Worm (Caenorhabditis elegans) whole organism, L4 larva: Measurements from ENCODE around the gene C10C5.5.

ENCODE experiments used
- D1046.2 ChIP-seq: fragments of 200-800 bp; sonication (Bioruptor generic); IDR thresholded peaks from 2 replicates; pipeline ENCODE4 v1.3.6; 2022; ENCODE audit warnings: missing genetic modification characterization, missing compliant biosample characterization
- F49E8.2 ChIP-seq: sonication (generic microtip); optimal IDR thresholded peaks from 2 replicates; lab custom pipeline; 2016; ENCODE audit warnings: missing compliant biosample characterization, mild to moderate bottlenecking, missing genetic modification characterization, borderline replicate concordance
- Y105C5A.15 ChIP-seq: fragments of 200-800 bp; sonication (Bioruptor generic); IDR thresholded peaks from 2 replicates; pipeline ENCODE4 v1.3.6; 2022; ENCODE audit warnings: missing genetic modification characterization, missing compliant biosample characterization
- ZK337.2 ChIP-seq: fragments of 200-800 bp; sonication (Bioruptor generic); IDR thresholded peaks from 2 replicates; pipeline ENCODE4 v1.3.6; 2022; ENCODE audit warnings: missing genetic modification reagents, missing genetic modification characterization, missing compliant biosample characterization
- ceh-28 ChIP-seq: fragments of 150-350 bp; optimal IDR thresholded peaks from 2 replicates; lab custom pipeline; 2014; ENCODE audit warnings: missing biosample characterization, missing genetic modification reagents, missing genetic modification characterization
- ceh-44 ChIP-seq: fragments of 200-800 bp; sonication (Bioruptor generic); IDR thresholded peaks from 2 replicates; pipeline ENCODE4 v1.3.6; 2022; ENCODE audit warnings: missing genetic modification reagents, missing genetic modification characterization, missing compliant biosample characterization
- ces-1 ChIP-seq: fragments of 150-350 bp; sonication (generic microtip); optimal IDR thresholded peaks from 4 replicates; lab custom pipeline; 2014; ENCODE audit warnings: missing biosample characterization, missing genetic modification reagents, missing genetic modification characterization
- daf-12 ChIP-seq: fragments of 150-350 bp; optimal IDR thresholded peaks from 2 replicates; lab custom pipeline; 2014; ENCODE audit warnings: missing biosample characterization, missing genetic modification reagents, missing genetic modification characterization
- daf-16 ChIP-seq, 3 experiments: sonication (generic microtip); optimal IDR thresholded peaks; 2 replicates each; lab custom pipeline; 2016 to 2017; ENCODE audit warnings: missing genetic modification characterization in 3 of 3, missing genetic modification reagents in 3 of 3, mild to moderate bottlenecking in 2 of 3, missing compliant biosample characterization in 2 of 3, missing biosample characterization in 1 of 3, moderate library complexity in 1 of 3
- daf-8 ChIP-seq: fragments of 200-800 bp; sonication (Bioruptor generic); IDR thresholded peaks from 2 replicates; pipeline ENCODE4 v1.3.6; 2022; ENCODE audit warnings: missing genetic modification characterization, missing compliant biosample characterization
- dmd-8 ChIP-seq: fragments of 200-800 bp; sonication (Bioruptor generic); IDR thresholded peaks from 2 replicates; pipeline ENCODE4 v1.3.6; 2022; ENCODE audit warnings: missing genetic modification characterization, missing compliant biosample characterization
- dmd-9 ChIP-seq: fragments of 200-800 bp; sonication (Bioruptor generic); IDR thresholded peaks from 2 replicates; pipeline ENCODE4 v1.3.6; 2022; ENCODE audit warnings: missing genetic modification reagents, missing genetic modification characterization, missing compliant biosample characterization
- dpl-1 ChIP-seq: fragments of 150-350 bp; optimal IDR thresholded peaks from 2 replicates; lab custom pipeline; 2014; ENCODE audit warnings: missing biosample characterization, missing genetic modification reagents, missing genetic modification characterization
- fos-1 ChIP-seq: fragments of 150-350 bp; optimal IDR thresholded peaks from 2 replicates; lab custom pipeline; 2014; ENCODE audit warnings: missing biosample characterization, missing genetic modification characterization
- gei-8 ChIP-seq: fragments of 200-800 bp; sonication (Bioruptor generic); optimal IDR thresholded peaks from 2 replicates; lab custom pipeline; 2018; ENCODE audit warnings: mild to moderate bottlenecking, missing genetic modification characterization, missing compliant biosample characterization
- hlh-30 ChIP-seq: sonication (generic microtip); optimal IDR thresholded peaks from 2 replicates; lab custom pipeline; 2017; ENCODE audit warnings: antibody characterized with exemption, mild to moderate bottlenecking, missing genetic modification characterization, missing compliant biosample characterization; ENCODE audit not compliant: insufficient read depth
- hmg-1.1 ChIP-seq: fragments of 200-800 bp; sonication (Bioruptor generic); IDR thresholded peaks from 2 replicates; pipeline ENCODE4 v1.3.6; 2022; ENCODE audit warnings: missing genetic modification reagents, missing genetic modification characterization, missing compliant biosample characterization
- lir-3 ChIP-seq: sonication (generic microtip); optimal IDR thresholded peaks from 2 replicates; lab custom pipeline; 2016; ENCODE audit warnings: mild to moderate bottlenecking, missing genetic modification characterization, missing compliant biosample characterization
- madf-5 ChIP-seq, 2 experiments: fragments of 200-800 bp; sonication (Bioruptor generic); IDR thresholded peaks; 2 replicates each; pipeline ENCODE4 v1.3.6; 2022; ENCODE audit warnings: missing compliant biosample characterization in 2 of 2, missing genetic modification characterization in 2 of 2
- mes-2 ChIP-seq: sonication (generic microtip); optimal IDR thresholded peaks from 2 replicates; lab custom pipeline; 2016; ENCODE audit warnings: missing genotype, mild to moderate bottlenecking, missing genetic modification characterization, missing compliant biosample characterization; ENCODE audit not compliant: poor library complexity, severe bottlenecking
- nhr-237 ChIP-seq: sonication (generic microtip); optimal IDR thresholded peaks from 2 replicates; lab custom pipeline; 2017; ENCODE audit warnings: missing biosample characterization, missing genetic modification characterization
- nhr-25 ChIP-seq: sonication (generic microtip); optimal IDR thresholded peaks from 2 replicates; lab custom pipeline; 2017; ENCODE audit warnings: missing genetic modification characterization, mild to moderate bottlenecking, missing compliant biosample characterization, antibody characterized with exemption, moderate library complexity, borderline replicate concordance; ENCODE audit not compliant: insufficient read depth
- nhr-76 ChIP-seq: fragments of 150-350 bp; optimal IDR thresholded peaks from 2 replicates; lab custom pipeline; 2014; ENCODE audit warnings: missing biosample characterization, missing genetic modification characterization
- nhr-77 ChIP-seq: fragments of 150-350 bp; optimal IDR thresholded peaks from 2 replicates; lab custom pipeline; 2014; ENCODE audit warnings: missing biosample characterization, missing genetic modification characterization
- pqm-1 ChIP-seq: sonication (generic microtip); optimal IDR thresholded peaks from 2 replicates; lab custom pipeline; 2017; ENCODE audit warnings: missing biosample characterization, missing genetic modification characterization
- sdz-12 ChIP-seq: fragments of 200-800 bp; sonication (Bioruptor generic); optimal IDR thresholded peaks from 2 replicates; lab custom pipeline; 2018; ENCODE audit warnings: mild to moderate bottlenecking, missing genetic modification characterization, missing compliant biosample characterization
- unc-130 ChIP-seq: sonication (generic microtip); optimal IDR thresholded peaks from 2 replicates; lab custom pipeline; 2016; ENCODE audit warnings: missing genetic modification reagents, missing genetic modification characterization, missing compliant biosample characterization
- zag-1 ChIP-seq: fragments of 150-350 bp; optimal IDR thresholded peaks from 2 replicates; lab custom pipeline; 2014; ENCODE audit warnings: missing biosample characterization, missing genetic modification characterization
- zip-11 ChIP-seq: fragments of 200-800 bp; sonication (Bioruptor generic); IDR thresholded peaks from 2 replicates; pipeline ENCODE4 v1.3.6; 2022; ENCODE audit warnings: missing genetic modification characterization, missing compliant biosample characterization
- ztf-11 ChIP-seq: fragments of 150-350 bp; optimal IDR thresholded peaks from 2 replicates; lab custom pipeline; 2014; ENCODE audit warnings: missing biosample characterization, missing genetic modification characterization

Gene C10C5.5

ce11 chrIV:9423095-9423494 is 41.9 kb downstream of the C10C5.5 start, which contains the start of gene srxa-2:
TSS of gene srxa-2 (plus strand) at chrIV:9423395.
- TF ChIP-seq ceh-44 (GFP tag; lab: Robert Waterston, UW) = no peak
- TF ChIP-seq daf-12 (tag; lab: Kevin White, UChicago) = no peak
- no peak for TF ChIP-seq lir-3 (tag; lab: Kevin White, UChicago)
- no peak for TF ChIP-seq nhr-76 (tag; lab: Kevin White, UChicago)
- TF ChIP-seq daf-16 (GFP tag; optimal IDR thresholded peaks at IDR 0.05; lab: Kevin White, UChicago) = no peak
- TF ChIP-seq daf-16 (tag; optimal IDR thresholded peaks at IDR 0.05; lab: Kevin White, UChicago) = no peak
- TF ChIP-seq gei-8 (GFP tag; lab: Kevin White, UChicago) = no peak
- TF ChIP-seq dpl-1 = no peak
- no peak for TF ChIP-seq F49E8.2 (tag; lab: Kevin White, UChicago)
- no peak for TF ChIP-seq Y105C5A.15 (GFP tag; lab: Robert Waterston, UW)
- TF ChIP-seq dmd-9 = no peak
- no peak for TF ChIP-seq mes-2
- TF ChIP-seq sdz-12 = no peak
- TF ChIP-seq hmg-1.1 (GFP tag; lab: Robert Waterston, UW) = no peak
- no peak for TF ChIP-seq D1046.2 (GFP tag; lab: Robert Waterston, UW)
- TF ChIP-seq nhr-25 = no peak
- TF ChIP-seq zag-1 (tag; lab: Kevin White, UChicago) = no peak
- TF ChIP-seq ztf-11 (tag; lab: Kevin White, UChicago) = no peak

ce11 chrIV:9427959-9428358 is 46.7 kb downstream of the C10C5.5 start, which contains the start of gene F59B8.1:
TSS of gene F59B8.1 (plus strand) at chrIV:9428259.
- TF ChIP-seq ces-1 (GFP tag; lab: Kevin White, UChicago) = no peak
- TF ChIP-seq zip-11 = no peak

- TF ChIP-seq daf-8 (GFP tag; lab: Robert Waterston, UW) (no peak), ZK337.2 (GFP tag; lab: Robert Waterston, UW) (no peak), madf-5 (GFP tag; IDR thresholded peaks at IDR 0.05; lab: Robert Waterston, UW) (no peak), dmd-8 (GFP tag; lab: Robert Waterston, UW) (no peak), gei-8 (GFP tag; lab: Kevin White, UChicago) (no peak), fos-1 (tag; lab: Kevin White, UChicago) (no peak), nhr-77 (no peak), ces-1 (GFP tag; lab: Kevin White, UChicago) (no peak), ceh-28 (no peak), sdz-12 (no peak), pqm-1 (tag; lab: Kevin White, UChicago) (no peak), zag-1 (tag; lab: Kevin White, UChicago) (no peak), unc-130 (no peak), lir-3 (tag; lab: Kevin White, UChicago) (no peak), hlh-30 (tag; lab: Kevin White, UChicago) (no peak), nhr-237 (no peak)
Observed at ce11 chrIV:9432327-9432726, 51.1 kb downstream of the C10C5.5 start.
